Fruit fly (Drosophila melanogaster): ENCODE measurements around the gene CG6005.

dm6 chr3R:19014742-19015422, 8.9 kb downstream of the CG6005 start:
- TF ChIP-seq Clk (GFP tag; optimal IDR thresholded peaks at IDR 0.05) (no peak), CG12768 (GFP tag; optimal IDR thresholded peaks at IDR 0.05) (no peak), CG11617 (GFP tag; optimal IDR thresholded peaks at IDR 0.05) (no peak), CG33017 (tag; optimal IDR thresholded peaks at IDR 0.05) (peak; percentile 37), ovo (GFP tag; optimal IDR thresholded peaks at IDR 0.05) (no peak), cnc (optimal IDR thresholded peaks at IDR 0.05) (no peak), kay (GFP tag; ENCODE audit: borderline replicate concordance) (no peak), cic (GFP tag; optimal IDR thresholded peaks at IDR 0.05) (no peak), CG7045 (GFP tag; optimal IDR thresholded peaks at IDR 0.05) (no peak)
